Fruit fly (Drosophila melanogaster) whole organism, prepupa: ENCODE data around the gene nmdyn-D7.
A peak's percentile ranks its signal among the peaks of the same experiment; 100 is the strongest.

Source experiments
- CG11902 ChIP-seq: fragments of 200-800 bp; sonication (Bioruptor generic); optimal IDR thresholded peaks from 3 replicates; lab custom pipeline; 2016; ENCODE audit warnings: missing biosample characterization, missing genetic modification characterization
- CG1621 ChIP-seq: fragments of 200-800 bp; sonication (Bioruptor generic); optimal IDR thresholded peaks from 3 replicates; lab custom pipeline; 2018; ENCODE audit warnings: missing biosample characterization, mild to moderate bottlenecking, missing genetic modification characterization
- CG32006 ChIP-seq: fragments of 200-800 bp; sonication (Bioruptor generic); optimal IDR thresholded peaks from 3 replicates; lab custom pipeline; 2017; ENCODE audit warnings: missing biosample characterization, mild to moderate bottlenecking, missing genetic modification characterization
- CG3919 ChIP-seq: fragments of 200-800 bp; sonication (Bioruptor generic); optimal IDR thresholded peaks from 3 replicates; lab custom pipeline; 2016; ENCODE audit warnings: missing biosample characterization, missing genetic modification characterization
- CG4318 ChIP-seq: fragments of 200-800 bp; sonication (Bioruptor generic); optimal IDR thresholded peaks from 3 replicates; lab custom pipeline; 2017; ENCODE audit warnings: missing biosample characterization, mild to moderate bottlenecking, missing genetic modification characterization
- CG6792 ChIP-seq: fragments of 200-800 bp; sonication (Bioruptor generic); optimal IDR thresholded peaks from 3 replicates; lab custom pipeline; 2016; ENCODE audit warnings: missing biosample characterization, missing genetic modification characterization
- CG6808 ChIP-seq: fragments of 200-800 bp; sonication (Bioruptor generic); optimal IDR thresholded peaks from 3 replicates; lab custom pipeline; 2017; ENCODE audit warnings: missing biosample characterization, missing genetic modification characterization, mild to moderate bottlenecking, moderate library complexity, missing genetic modification reagents
- CG6854 ChIP-seq: fragments of 200-800 bp; sonication (Bioruptor generic); optimal IDR thresholded peaks from 2 replicates; lab custom pipeline; 2017; ENCODE audit warnings: missing biosample characterization, mild to moderate bottlenecking, missing genetic modification characterization
- CG8319 ChIP-seq: fragments of 200-800 bp; sonication (Bioruptor generic); optimal IDR thresholded peaks from 3 replicates; lab custom pipeline; 2016; ENCODE audit warnings: missing biosample characterization, missing genetic modification characterization
- CG8632 ChIP-seq: fragments of 200-800 bp; sonication (Bioruptor generic); optimal IDR thresholded peaks from 3 replicates; lab custom pipeline; 2016; ENCODE audit warnings: missing biosample characterization, missing genetic modification characterization
- CG9139 ChIP-seq: fragments of 200-800 bp; sonication (Bioruptor generic); optimal IDR thresholded peaks from 3 replicates; lab custom pipeline; 2017; ENCODE audit warnings: missing biosample characterization, mild to moderate bottlenecking, missing genetic modification characterization
- Eip75B ChIP-seq: fragments of 200-800 bp; sonication (Bioruptor generic); optimal IDR thresholded peaks from 3 replicates; lab custom pipeline; 2016; ENCODE audit warnings: missing biosample characterization, missing genetic modification characterization
- Eip78C ChIP-seq: fragments of 200-800 bp; sonication (Bioruptor generic); peaks from one replicate; lab custom pipeline; 2016; ENCODE audit warnings: missing biosample characterization, missing genetic modification characterization
- Eip93F ChIP-seq: fragments of 200-800 bp; sonication (Bioruptor generic); optimal IDR thresholded peaks from 2 replicates; lab custom pipeline; 2016; ENCODE audit warnings: missing biosample characterization, mild to moderate bottlenecking, missing genetic modification characterization
- Ets21C ChIP-seq: fragments of 200-800 bp; sonication (Bioruptor generic); optimal IDR thresholded peaks from 3 replicates; lab custom pipeline; 2016; ENCODE audit warnings: missing biosample characterization, missing genetic modification characterization
- Ets96B ChIP-seq: fragments of 200-800 bp; optimal IDR thresholded peaks from 2 replicates; lab custom pipeline; 2019; ENCODE audit warnings: missing biosample characterization, mild to moderate bottlenecking, missing genetic modification characterization, moderate library complexity
- Gug ChIP-seq: fragments of 200-800 bp; sonication (Bioruptor generic); IDR thresholded peaks from 2 replicates; pipeline ENCODE4 v1.3.6; 2022; ENCODE audit warnings: missing biosample characterization, missing genetic modification characterization
- Hr4 ChIP-seq: fragments of 200-800 bp; sonication (Bioruptor generic); optimal IDR thresholded peaks from 3 replicates; lab custom pipeline; 2016; ENCODE audit warnings: missing biosample characterization, missing genetic modification characterization
- Lpt ChIP-seq: fragments of 200-800 bp; sonication (Bioruptor generic); optimal IDR thresholded peaks from 3 replicates; lab custom pipeline; 2016; ENCODE audit warnings: missing biosample characterization, missing genetic modification characterization
- Met ChIP-seq: fragments of 200-800 bp; sonication (Bioruptor generic); optimal IDR thresholded peaks from 3 replicates; lab custom pipeline; 2016; ENCODE audit warnings: missing biosample characterization, missing genetic modification characterization
- OdsH ChIP-seq: fragments of 200-800 bp; sonication (Bioruptor generic); optimal IDR thresholded peaks from 3 replicates; lab custom pipeline; 2016; ENCODE audit warnings: missing biosample characterization, missing genetic modification characterization
- Smox ChIP-seq: fragments of 200-800 bp; sonication (Bioruptor generic); optimal IDR thresholded peaks from 3 replicates; lab custom pipeline; 2016; ENCODE audit warnings: missing biosample characterization, missing genetic modification characterization
- achi ChIP-seq: fragments of 200-800 bp; sonication (Bioruptor generic); optimal IDR thresholded peaks from 3 replicates; lab custom pipeline; 2016; ENCODE audit warnings: missing biosample characterization, missing genetic modification characterization
- acj6 ChIP-seq: fragments of 200-800 bp; sonication (Bioruptor generic); optimal IDR thresholded peaks from 3 replicates; lab custom pipeline; 2016; ENCODE audit warnings: missing biosample characterization, missing genetic modification characterization
- cyc ChIP-seq: fragments of 200-800 bp; sonication (Bioruptor generic); optimal IDR thresholded peaks from 3 replicates; lab custom pipeline; 2016; ENCODE audit warnings: missing biosample characterization, missing genetic modification characterization
- dac ChIP-seq: fragments of 200-800 bp; sonication (Bioruptor generic); optimal IDR thresholded peaks from 2 replicates; lab custom pipeline; 2017; ENCODE audit warnings: missing biosample characterization, mild to moderate bottlenecking, missing genetic modification characterization
- dsx ChIP-seq: fragments of 200-800 bp; optimal IDR thresholded peaks from 3 replicates; lab custom pipeline; 2019; ENCODE audit warnings: missing biosample characterization, mild to moderate bottlenecking, missing genetic modification characterization, moderate library complexity; ENCODE audit not compliant: poor library complexity, severe bottlenecking
- esn ChIP-seq: fragments of 200-800 bp; sonication (Bioruptor generic); optimal IDR thresholded peaks from 2 replicates; lab custom pipeline; 2016; ENCODE audit warnings: missing biosample characterization, mild to moderate bottlenecking, missing genetic modification characterization, moderate library complexity
- fd85E ChIP-seq: fragments of 200-800 bp; sonication (Bioruptor generic); optimal IDR thresholded peaks from 3 replicates; lab custom pipeline; 2016; ENCODE audit warnings: missing biosample characterization, missing genetic modification characterization
- fkh ChIP-seq: fragments of 200-800 bp; sonication (Bioruptor generic); optimal IDR thresholded peaks from 3 replicates; lab custom pipeline; 2017; ENCODE audit warnings: missing biosample characterization, mild to moderate bottlenecking, missing genetic modification characterization, moderate library complexity
- salr ChIP-seq, 2 experiments: fragments of 200-800 bp; sonication (Bioruptor generic); optimal IDR thresholded peaks; 3 replicates each; lab custom pipeline; 2016 to 2018; ENCODE audit warnings: missing biosample characterization in 2 of 2, missing genetic modification characterization in 2 of 2, mild to moderate bottlenecking in 1 of 2
- spab ChIP-seq: fragments of 200-800 bp; sonication (Bioruptor generic); optimal IDR thresholded peaks from 2 replicates; lab custom pipeline; 2017; ENCODE audit warnings: missing biosample characterization, mild to moderate bottlenecking, missing genetic modification characterization, missing genetic modification reagents
- svp ChIP-seq: fragments of 200-800 bp; sonication (Bioruptor generic); peaks from one replicate; lab custom pipeline; 2016; ENCODE audit warnings: missing biosample characterization, missing genetic modification characterization
- topi ChIP-seq: fragments of 200-800 bp; sonication (Bioruptor generic); optimal IDR thresholded peaks from 3 replicates; lab custom pipeline; 2016; ENCODE audit warnings: missing biosample characterization, missing genetic modification characterization
- vri ChIP-seq: fragments of 200-800 bp; sonication (Bioruptor generic); optimal IDR thresholded peaks from 3 replicates; lab custom pipeline; 2016; ENCODE audit warnings: missing biosample characterization, mild to moderate bottlenecking, missing genetic modification characterization

nmdyn-D7 gene

DNA sequence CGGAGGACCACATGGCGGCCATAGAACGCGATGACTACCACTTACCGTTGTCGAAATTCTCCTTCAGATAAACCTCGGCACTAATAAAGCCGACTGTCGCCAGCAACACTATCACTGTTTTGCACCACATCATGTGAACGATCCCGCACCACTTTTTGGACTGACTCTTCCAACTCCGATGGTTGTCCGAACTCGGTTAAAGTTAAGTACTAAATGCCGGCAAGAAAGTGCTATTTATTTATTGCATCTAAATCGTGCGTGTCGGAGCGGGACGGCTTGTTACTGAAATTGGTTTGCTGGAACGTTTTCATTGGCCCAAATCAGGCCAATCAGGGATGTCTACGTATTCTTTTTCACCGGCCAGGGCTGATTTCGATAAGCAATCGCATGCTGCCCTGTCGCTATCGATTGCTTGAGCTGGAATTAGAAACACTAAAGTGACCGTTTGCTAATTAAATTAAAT lies 49.1 kb upstream of the nmdyn-D7 start, which contains the start of gene Calr (continued):
- TF ChIP-seq salr (GFP tag; optimal IDR thresholded peaks at IDR 0.05; lab: Kevin White, UChicago) (no peak), cyc (GFP tag; lab: Kevin White, UChicago) (no peak), Lpt (GFP tag; lab: Kevin White, UChicago) (no peak), spab (GFP tag; lab: Kevin White, UChicago) (no peak), Ets96B (no peak), Ets21C (GFP tag; lab: Kevin White, UChicago) (no peak), CG32006 (no peak), Eip75B (GFP tag; lab: Kevin White, UChicago) (peak; percentile 57), CG6808 (GFP tag; lab: Kevin White, UChicago) (no peak), OdsH (GFP tag; lab: Kevin White, UChicago) (no peak), Smox (no peak), Gug (GFP tag; lab: Robert Waterston, UW) (no peak), CG1621 (tag; lab: Kevin White, UChicago) (no peak), dsx (GFP tag; lab: Kevin White, UChicago) (no peak), achi (GFP tag; lab: Kevin White, UChicago) (no peak), CG6854 (GFP tag; lab: Kevin White, UChicago) (peak; percentile 85), dac (no peak), CG8632 (GFP tag; lab: Kevin White, UChicago) (no peak)
- TF ChIP-seq, all 60 proteins: peak for 11

DNA sequence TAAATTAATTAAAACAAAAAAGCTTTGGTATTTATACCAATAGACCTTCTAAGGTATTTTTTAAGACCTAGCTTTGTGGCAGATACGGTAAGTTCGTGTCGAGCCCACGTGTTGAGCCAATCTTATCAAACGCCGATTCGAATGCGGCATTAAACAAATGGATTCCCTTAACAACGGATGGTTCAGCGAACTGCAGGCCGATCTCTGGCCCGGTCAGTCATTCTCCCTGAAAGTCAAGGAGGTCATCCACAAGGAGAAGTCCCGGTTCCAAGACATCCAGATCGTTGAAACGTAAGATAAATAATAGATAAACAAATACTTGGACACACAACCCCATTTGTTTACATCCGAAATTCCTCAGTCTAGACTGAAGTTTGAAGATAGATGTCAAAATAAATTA lies 48.2 kb upstream of the nmdyn-D7 start, which contains the start of gene SpdS:
TSS of gene SpdS (plus strand) at position 78 of the 400 bp plus-strand sequence.
- no peak for TF ChIP-seq CG8632 (GFP tag; lab: Kevin White, UChicago)
- TF ChIP-seq fd85E (GFP tag; lab: Kevin White, UChicago): no peak
- TF ChIP-seq Ets21C (GFP tag; lab: Kevin White, UChicago): no peak
- no peak for TF ChIP-seq Ets96B
- peak; percentile 80 for TF ChIP-seq fkh (GFP tag; lab: Kevin White, UChicago)

DNA sequence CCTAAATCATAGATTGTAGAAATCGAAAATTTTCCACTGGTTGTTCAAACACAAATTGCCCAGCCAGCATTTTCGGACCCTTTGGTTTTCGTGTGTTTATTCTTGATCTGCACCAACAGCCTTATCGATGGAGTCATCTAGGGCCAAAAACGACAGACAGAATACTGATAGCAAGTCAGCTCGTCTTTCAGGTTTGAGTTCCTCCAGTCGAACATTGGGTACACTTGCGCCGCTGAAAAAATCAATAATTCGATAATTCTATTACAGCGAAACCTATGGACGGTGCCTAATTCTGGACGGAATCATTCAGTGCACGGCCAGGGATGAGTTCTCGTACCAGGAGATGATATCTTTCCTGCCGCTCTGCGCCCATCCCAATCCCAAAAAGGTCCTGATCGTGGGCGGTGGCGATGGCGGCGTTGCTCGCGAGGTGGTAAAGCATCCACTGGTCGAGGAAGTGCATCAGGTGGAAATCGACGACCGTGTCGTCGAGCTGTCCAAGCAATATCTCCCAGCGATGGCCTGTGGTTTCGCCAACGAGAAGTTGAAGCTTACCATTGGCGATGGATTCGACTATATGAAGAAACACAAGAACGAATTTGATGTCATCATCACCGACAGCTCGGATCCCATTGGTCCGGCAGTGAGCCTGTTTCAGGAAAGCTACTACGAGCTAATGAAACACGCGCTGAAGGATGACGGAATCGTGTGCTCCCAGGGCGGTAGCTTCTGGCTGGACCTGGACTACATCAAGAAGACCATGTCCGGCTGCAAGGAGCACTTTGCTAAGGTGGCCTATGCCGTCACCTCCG lies 47.4 kb upstream of the nmdyn-D7 start:
- no peak for TF ChIP-seq cyc (GFP tag; lab: Kevin White, UChicago)
- TF ChIP-seq Ets21C (GFP tag; lab: Kevin White, UChicago): no peak
- TF ChIP-seq CG9139 (GFP tag; lab: Kevin White, UChicago): no peak
- peak; percentile 98 for TF ChIP-seq svp (GFP tag; lab: Kevin White, UChicago)
- TF ChIP-seq dsx (GFP tag; lab: Kevin White, UChicago): no peak
- TF ChIP-seq, all 60 proteins: peak for 1

DNA sequence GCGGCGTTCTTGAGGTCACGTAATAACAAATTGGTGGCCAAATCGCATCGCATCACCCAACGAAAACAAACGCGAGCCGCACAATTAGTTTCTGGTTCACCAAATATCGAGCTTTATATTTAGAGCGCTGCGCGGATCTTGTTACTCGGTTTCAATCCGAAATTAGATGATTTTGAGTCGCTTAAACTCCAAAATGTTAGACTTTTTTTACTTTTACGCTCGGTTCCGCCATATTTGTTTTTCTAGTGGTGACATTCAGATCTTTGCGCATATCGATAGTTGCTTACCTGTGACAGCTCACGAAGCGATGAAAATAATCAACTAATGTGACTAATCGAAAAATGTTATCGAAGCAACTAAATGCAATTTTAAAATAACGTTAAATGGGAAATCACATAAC lies 42.4 kb upstream of the nmdyn-D7 start, which contains the start of gene Scm:
TSS of gene Scm (minus strand) at position 251 of the 400 bp plus-strand sequence.
- TF ChIP-seq acj6: no peak
- TF ChIP-seq OdsH (GFP tag; lab: Kevin White, UChicago): no peak
- TF ChIP-seq vri (GFP tag; lab: Kevin White, UChicago): peak; percentile 70
- peak; percentile 79 for TF ChIP-seq fkh (GFP tag; lab: Kevin White, UChicago)
- TF ChIP-seq topi (GFP tag; lab: Kevin White, UChicago): no peak
- peak; percentile 15 for TF ChIP-seq esn (GFP tag; lab: Kevin White, UChicago)
- no peak for TF ChIP-seq spab (GFP tag; lab: Kevin White, UChicago)
- TF ChIP-seq achi (GFP tag; lab: Kevin White, UChicago): peak; percentile 65

DNA sequence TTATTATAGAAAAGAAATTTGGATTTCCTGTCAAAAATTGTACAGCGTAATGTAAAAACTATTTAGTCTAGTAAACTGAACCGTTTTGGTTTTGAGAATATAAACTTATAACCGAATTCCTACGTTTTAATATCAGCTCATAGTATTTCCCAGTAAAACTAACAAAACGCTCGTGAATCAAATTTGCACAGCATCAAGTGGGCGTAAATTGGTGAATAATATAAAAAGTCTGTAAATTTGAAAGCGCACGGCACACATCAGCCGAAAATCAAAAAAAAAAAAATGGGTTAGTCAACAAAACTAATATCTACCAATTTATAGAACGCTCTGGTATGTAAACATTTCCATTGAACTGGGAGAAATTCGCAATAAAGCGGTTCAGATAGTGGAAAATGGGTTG lies 41.9 kb upstream of the nmdyn-D7 start, which contains the start of gene Dh44:
TSS of gene Dh44 (plus strand) at position 301 of the 400 bp plus-strand sequence.
- no peak for TF ChIP-seq Smox

DNA sequence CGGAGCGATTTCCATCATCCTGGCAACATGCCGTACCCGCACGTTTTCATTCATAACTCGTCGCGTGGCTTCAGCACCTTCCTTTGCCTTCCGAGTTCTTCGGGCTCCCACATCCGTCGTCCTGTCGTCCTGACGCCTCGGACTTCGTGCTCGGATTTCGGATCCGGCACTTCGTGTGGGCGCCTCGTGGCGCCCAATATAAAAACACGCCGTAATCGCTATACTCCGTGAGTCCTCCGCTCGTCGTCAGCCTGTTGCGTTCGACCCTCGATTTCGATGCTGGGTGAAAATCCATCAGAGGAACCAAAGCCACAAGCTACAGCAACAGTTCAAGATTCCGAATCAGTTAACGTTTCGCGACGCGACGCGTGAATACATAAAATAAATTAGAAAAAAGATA lies 39.4 kb upstream of the nmdyn-D7 start:
- TF ChIP-seq CG8319 (GFP tag; lab: Kevin White, UChicago) (no peak), CG6792 (GFP tag; lab: Kevin White, UChicago) (no peak), svp (GFP tag; lab: Kevin White, UChicago) (no peak), Eip93F (GFP tag; lab: Kevin White, UChicago) (no peak), dac (no peak), Smox (no peak), CG6854 (GFP tag; lab: Kevin White, UChicago) (no peak), Met (GFP tag; lab: Kevin White, UChicago) (no peak), CG11902 (GFP tag; lab: Kevin White, UChicago) (no peak), dsx (GFP tag; lab: Kevin White, UChicago) (no peak), esn (GFP tag; lab: Kevin White, UChicago) (no peak), salr (GFP tag; optimal IDR thresholded peaks at IDR 0.05; lab: Kevin White, UChicago) (no peak), Eip75B (GFP tag; lab: Kevin White, UChicago) (no peak), Eip78C (GFP tag; lab: Kevin White, UChicago) (no peak), CG4318 (no peak), CG3919 (GFP tag; lab: Kevin White, UChicago) (no peak), Hr4 (GFP tag; lab: Kevin White, UChicago) (no peak)
